Worm (Caenorhabditis elegans) whole organism, L4 larva: ENCODE data around the gene idh-1.

Source experiments
- T20F7.1 ChIP-seq: fragments of 200-800 bp; sonication (Bioruptor generic); optimal IDR thresholded peaks from 2 replicates; lab custom pipeline; 2018; ENCODE audit warnings: mild to moderate bottlenecking, missing genetic modification characterization, missing compliant biosample characterization
- ceh-82 ChIP-seq: sonication (generic microtip); optimal IDR thresholded peaks from 2 replicates; lab custom pipeline; 2017; ENCODE audit warnings: missing biosample characterization, missing genetic modification characterization
- dpl-1 ChIP-seq: fragments of 150-350 bp; optimal IDR thresholded peaks from 2 replicates; lab custom pipeline; 2014; ENCODE audit warnings: missing biosample characterization, missing genetic modification reagents, missing genetic modification characterization
- dve-1 ChIP-seq: sonication (generic microtip); optimal IDR thresholded peaks from 2 replicates; lab custom pipeline; 2017; ENCODE audit warnings: antibody characterized with exemption, mild to moderate bottlenecking, missing genetic modification characterization, missing compliant biosample characterization; ENCODE audit not compliant: insufficient read depth
- fos-1 ChIP-seq: fragments of 150-350 bp; optimal IDR thresholded peaks from 2 replicates; lab custom pipeline; 2014; ENCODE audit warnings: missing biosample characterization, missing genetic modification characterization
- hlh-30 ChIP-seq: sonication (generic microtip); optimal IDR thresholded peaks from 2 replicates; lab custom pipeline; 2017; ENCODE audit warnings: antibody characterized with exemption, mild to moderate bottlenecking, missing genetic modification characterization, missing compliant biosample characterization; ENCODE audit not compliant: insufficient read depth
- lsy-2 ChIP-seq, 2 experiments: fragments of 150-350 bp in 1 of 2; sonication (generic microtip) in 1 of 2; optimal IDR thresholded peaks; 2 replicates each; lab custom pipeline; 2014 to 2017; ENCODE audit warnings: missing biosample characterization in 2 of 2, missing genetic modification characterization in 2 of 2
- nhr-11 ChIP-seq: fragments of 150-350 bp; optimal IDR thresholded peaks from 2 replicates; lab custom pipeline; 2014; ENCODE audit warnings: missing biosample characterization, missing genetic modification characterization
- nhr-6 ChIP-seq: fragments of 150-350 bp; optimal IDR thresholded peaks from 2 replicates; lab custom pipeline; 2014; ENCODE audit warnings: missing biosample characterization, missing genetic modification characterization
- set-16 ChIP-seq: fragments of 200-800 bp; sonication (Bioruptor generic); IDR thresholded peaks from 2 replicates; pipeline ENCODE4 v1.3.6; 2022; ENCODE audit warnings: missing genetic modification reagents, missing genetic modification characterization, missing compliant biosample characterization
- unc-62 ChIP-seq, 3 experiments: fragments of 150-350 bp in 1 of 3; sonication (generic microtip); optimal IDR thresholded peaks in 2 of 3; peaks in 1 of 3; 1 replicate in 1 of 3; 2 replicates in 2 of 3; lab custom pipeline; 2014 to 2017; ENCODE audit warnings: missing biosample characterization in 3 of 3, missing genetic modification characterization in 3 of 3, missing genetic modification reagents in 3 of 3, missing genotype in 1 of 3
- zag-1 ChIP-seq: fragments of 150-350 bp; optimal IDR thresholded peaks from 2 replicates; lab custom pipeline; 2014; ENCODE audit warnings: missing biosample characterization, missing genetic modification characterization

- no peak for TF ChIP-seq dve-1 (tag; lab: Kevin White, UChicago)
- TF ChIP-seq dpl-1 = no peak
- TF ChIP-seq hlh-30 = no peak
- TF ChIP-seq unc-62 (GFP tag; optimal IDR thresholded peaks at IDR 0.05 in 1 of 2; lab: Kevin White, UChicago) = no peak
- no peak for TF ChIP-seq unc-62 (tag; optimal IDR thresholded peaks at IDR 0.05; lab: Kevin White, UChicago)
- no peak for TF ChIP-seq nhr-11 (tag; lab: Kevin White, UChicago)
- TF ChIP-seq ceh-82 (tag; lab: Kevin White, UChicago) = no peak
- TF ChIP-seq lsy-2 (tag; optimal IDR thresholded peaks at IDR 0.05; lab: Kevin White, UChicago) = no peak
- no peak for TF ChIP-seq fos-1
- no peak for TF ChIP-seq zag-1 (tag; lab: Kevin White, UChicago)
- TF ChIP-seq set-16 (GFP tag; lab: Robert Waterston, UW) = no peak
- no peak for TF ChIP-seq nhr-6 (tag; lab: Kevin White, UChicago)
- TF ChIP-seq T20F7.1 (GFP tag; lab: Kevin White, UChicago) = no peak
These were observed 40.0 kb upstream of the idh-1 start, which contains the start of gene cng-3 for ce11 chrIV:9480936-9481335.
